Worm (Caenorhabditis elegans) whole organism, L3 larva: Measurements from ENCODE around the gene fil-1.

Experiments used
- aly-2 ChIP-seq: fragments of 150-350 bp; optimal IDR thresholded peaks from 2 replicates; lab custom pipeline; 2014; ENCODE audit warnings: missing biosample characterization, missing genetic modification characterization
- egl-27 ChIP-seq: sonication (generic microtip); optimal IDR thresholded peaks from 4 replicates; lab custom pipeline; 2017; ENCODE audit warnings: missing biosample characterization, missing genetic modification reagents, missing genetic modification characterization
- jun-1 ChIP-seq: fragments of 150-350 bp; optimal IDR thresholded peaks from 2 replicates; lab custom pipeline; 2014; ENCODE audit warnings: missing biosample characterization, missing genetic modification reagents, missing genetic modification characterization
- nhr-23 ChIP-seq: fragments of 150-350 bp; optimal IDR thresholded peaks from 2 replicates; lab custom pipeline; 2014; ENCODE audit warnings: missing biosample characterization, missing genetic modification reagents, missing genetic modification characterization
- skn-1 ChIP-seq: fragments of 150-350 bp; optimal IDR thresholded peaks from 2 replicates; lab custom pipeline; 2014; ENCODE audit warnings: missing biosample characterization, missing genetic modification characterization

DNA sequence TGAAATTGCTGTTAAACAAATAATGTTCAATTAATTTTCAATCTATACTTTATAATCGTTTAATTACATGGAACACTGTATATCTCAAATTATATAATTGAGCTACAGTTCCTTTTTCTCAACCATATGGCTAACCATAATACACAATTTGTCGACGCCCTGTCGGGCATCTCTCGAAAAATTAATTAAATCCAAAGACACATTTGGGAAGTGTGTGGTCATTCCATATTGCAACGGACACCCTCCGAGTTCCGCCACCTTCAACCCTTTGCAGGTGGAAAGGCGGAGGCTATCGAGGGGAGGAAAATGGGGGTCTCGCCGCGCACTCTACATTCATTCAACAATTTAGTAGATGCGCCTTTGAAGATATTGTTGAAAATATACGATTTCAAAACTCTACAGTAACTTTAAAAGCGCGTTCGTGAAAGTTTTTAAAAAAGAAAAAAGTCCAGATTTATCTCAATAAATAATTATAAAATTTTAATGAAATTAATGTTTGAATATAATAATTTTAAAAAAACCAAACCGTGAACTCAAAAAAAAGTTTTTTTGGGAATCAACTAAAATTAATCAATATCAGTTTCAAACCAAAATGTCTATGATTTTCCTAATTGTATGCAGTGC, 35.4 kb downstream of the fil-1 start, which contains the start of gene F14H8.8:
- no peak for TF ChIP-seq jun-1 (tag; lab: Kevin White, UChicago)
- no peak for TF ChIP-seq aly-2 (tag; lab: Kevin White, UChicago)
- TF ChIP-seq skn-1: no peak
- TF ChIP-seq egl-27 (tag; lab: Kevin White, UChicago): no peak
- peak; percentile 23 for TF ChIP-seq nhr-23 (tag; lab: Kevin White, UChicago)
